Fruit fly (Drosophila melanogaster) whole organism, adult: ENCODE results near the gene rk.

Experiments
- CG11617 ChIP-seq: fragments of 200-800 bp; sonication (Bioruptor generic); optimal IDR thresholded peaks from 2 replicates; lab custom pipeline; 2017; ENCODE audit warnings: mild to moderate bottlenecking, missing biosample characterization, missing genetic modification reagents, missing genetic modification characterization
- CG12768 ChIP-seq: fragments of 200-800 bp; sonication (Bioruptor generic); optimal IDR thresholded peaks from 2 replicates; lab custom pipeline; 2017; ENCODE audit warnings: missing biosample characterization, missing genetic modification characterization, mild to moderate bottlenecking, moderate library complexity, missing genetic modification reagents
- CG14711 ChIP-seq: fragments of 200-800 bp; sonication (Bioruptor generic); optimal IDR thresholded peaks from 2 replicates; lab custom pipeline; 2018; ENCODE audit warnings: missing biosample characterization, mild to moderate bottlenecking, missing genetic modification characterization, moderate library complexity
- CG1620 ChIP-seq: fragments of 200-800 bp; sonication (Bioruptor generic); optimal IDR thresholded peaks from 2 replicates; lab custom pipeline; 2016; ENCODE audit warnings: missing biosample characterization, missing genetic modification characterization
- CG33017 ChIP-seq: fragments of 200-800 bp; sonication (Bioruptor generic); optimal IDR thresholded peaks from 2 replicates; lab custom pipeline; 2018; ENCODE audit warnings: missing biosample characterization, mild to moderate bottlenecking, missing genetic modification characterization, moderate library complexity
- CG5204 ChIP-seq: fragments of 200-800 bp; sonication (Bioruptor generic); optimal IDR thresholded peaks from 2 replicates; lab custom pipeline; 2016; ENCODE audit warnings: missing biosample characterization, missing genetic modification characterization
- CG7045 ChIP-seq: fragments of 200-800 bp; sonication (Bioruptor generic); optimal IDR thresholded peaks from 2 replicates; lab custom pipeline; 2017; ENCODE audit warnings: missing biosample characterization, mild to moderate bottlenecking, missing genetic modification characterization
- CG7101 ChIP-seq: fragments of 200-800 bp; sonication (Bioruptor generic); optimal IDR thresholded peaks from 2 replicates; lab custom pipeline; 2018; ENCODE audit warnings: missing biosample characterization, mild to moderate bottlenecking, missing genetic modification characterization, moderate library complexity
- Clk ChIP-seq: fragments of 200-800 bp; sonication (Bioruptor generic); optimal IDR thresholded peaks from 2 replicates; lab custom pipeline; 2017; ENCODE audit warnings: missing biosample characterization, missing genetic modification characterization
- Crg-1 ChIP-seq: fragments of 200-800 bp; sonication (Bioruptor generic); optimal IDR thresholded peaks from 2 replicates; lab custom pipeline; 2016; ENCODE audit warnings: missing biosample characterization, missing genetic modification characterization
- Hr96 ChIP-seq: fragments of 200-800 bp; sonication (Bioruptor generic); optimal IDR thresholded peaks from 2 replicates; lab custom pipeline; 2016; ENCODE audit warnings: missing biosample characterization, missing genetic modification characterization
- Mnt ChIP-seq: fragments of 200-800 bp; sonication (Bioruptor generic); optimal IDR thresholded peaks from 2 replicates; lab custom pipeline; 2016; ENCODE audit warnings: missing biosample characterization, mild to moderate bottlenecking, missing genetic modification characterization
- bab1 ChIP-seq: fragments of 200-800 bp; sonication (Bioruptor generic); optimal IDR thresholded peaks from 3 replicates; lab custom pipeline; 2019; ENCODE audit warnings: missing biosample characterization, mild to moderate bottlenecking, missing genetic modification characterization, moderate library complexity
- cic ChIP-seq: fragments of 200-800 bp; sonication (Bioruptor generic); optimal IDR thresholded peaks from 2 replicates; lab custom pipeline; 2017; ENCODE audit warnings: missing biosample characterization, mild to moderate bottlenecking, missing genetic modification characterization, moderate library complexity
- cnc ChIP-seq, 2 experiments: fragments of >200 bp; optimal IDR thresholded peaks; 2 replicates each; lab custom pipeline; 2017
- kay ChIP-seq: fragments of 200-800 bp; sonication (Bioruptor generic); peaks from one replicate; lab custom pipeline; 2016; ENCODE audit warnings: missing biosample characterization, missing genetic modification characterization, borderline replicate concordance
- ovo ChIP-seq: fragments of 200-800 bp; sonication (Bioruptor generic); optimal IDR thresholded peaks from 2 replicates; lab custom pipeline; 2016; ENCODE audit warnings: missing biosample characterization, missing genetic modification characterization
- pad ChIP-seq: fragments of 200-800 bp; sonication (Bioruptor generic); optimal IDR thresholded peaks from 3 replicates; lab custom pipeline; 2017; ENCODE audit warnings: missing biosample characterization, missing genetic modification characterization, mild to moderate bottlenecking, moderate library complexity, missing genetic modification reagents
- tj ChIP-seq: fragments of 200-800 bp; sonication (Bioruptor generic); optimal IDR thresholded peaks from 3 replicates; lab custom pipeline; 2017; ENCODE audit warnings: missing biosample characterization, mild to moderate bottlenecking, missing genetic modification characterization, moderate library complexity
- toe ChIP-seq: fragments of 200-800 bp; sonication (Bioruptor generic); optimal IDR thresholded peaks from 2 replicates; lab custom pipeline; 2016; ENCODE audit warnings: missing biosample characterization, missing genetic modification characterization

Gene rk

DNA sequence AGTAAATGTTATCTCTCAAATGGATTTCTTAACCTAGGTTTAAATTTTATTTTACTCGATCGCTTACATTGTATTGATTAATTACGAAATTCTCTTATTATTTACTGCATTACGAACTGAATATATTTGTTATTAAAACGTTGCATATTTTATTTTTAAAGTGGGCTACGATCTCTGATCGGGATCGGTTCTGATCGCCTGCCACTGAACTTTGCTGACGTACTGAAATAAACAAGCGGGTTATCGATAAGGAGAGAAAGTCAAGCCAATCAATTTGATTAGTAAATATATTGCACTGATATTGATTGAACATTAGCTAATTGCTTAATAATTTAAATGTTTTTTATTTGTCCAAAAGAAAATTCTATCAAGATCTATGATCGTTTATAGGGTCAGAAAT, 28.2 kb upstream of the rk start:
- TF ChIP-seq Clk (no peak), tj (GFP tag; lab: Kevin White, UChicago) (peak; percentile 12)

DNA sequence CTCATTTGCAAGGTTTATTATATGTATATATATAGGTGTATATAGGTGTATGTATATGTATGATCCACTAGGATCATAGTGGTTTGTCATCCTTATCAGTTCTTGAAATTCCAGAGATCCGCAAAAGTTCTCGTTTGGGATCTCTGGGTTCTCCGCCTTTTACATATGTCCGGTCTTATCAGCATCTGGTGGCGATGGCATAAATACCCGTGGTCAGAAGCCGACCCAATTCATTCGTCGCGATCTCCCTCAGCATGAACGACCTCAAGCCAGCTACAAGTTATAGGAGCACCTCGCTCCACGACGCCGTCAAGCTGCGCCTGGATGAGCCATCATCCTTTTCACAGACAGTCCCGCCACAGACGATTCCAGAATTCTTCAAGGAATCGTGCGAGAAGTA, 25.7 kb upstream of the rk start, which contains the start of gene hll:
TSS of gene hll (plus strand) at position 224 of the 400 bp plus-strand sequence.
- TF ChIP-seq Hr96, result no peak
- TF ChIP-seq CG14711 (tag; lab: Kevin White, UChicago), result no peak
- no peak for TF ChIP-seq Crg-1 (GFP tag; lab: Kevin White, UChicago)
- TF ChIP-seq ovo (GFP tag; lab: Kevin White, UChicago), result no peak
- no peak for TF ChIP-seq pad
- no peak for TF ChIP-seq toe (GFP tag; lab: Kevin White, UChicago)
- TF ChIP-seq tj (GFP tag; lab: Kevin White, UChicago), result no peak

- TF ChIP-seq Crg-1 (GFP tag; lab: Kevin White, UChicago), result no peak
- no peak for TF ChIP-seq kay (GFP tag; lab: Kevin White, UChicago)
- TF ChIP-seq Clk, result no peak
- TF ChIP-seq CG7101 (tag; lab: Kevin White, UChicago), result no peak
- TF ChIP-seq bab1 (GFP tag; lab: Kevin White, UChicago), result no peak
- no peak for TF ChIP-seq Hr96
- no peak for TF ChIP-seq CG5204 (GFP tag; lab: Kevin White, UChicago)
- TF ChIP-seq toe (GFP tag; lab: Kevin White, UChicago), result no peak
- no peak for TF ChIP-seq cic (GFP tag; lab: Kevin White, UChicago)
- TF ChIP-seq Mnt (GFP tag; lab: Kevin White, UChicago), result no peak
- TF ChIP-seq CG14711 (tag; lab: Kevin White, UChicago), result no peak
- no peak for TF ChIP-seq pad
- no peak for TF ChIP-seq CG12768 (GFP tag; lab: Kevin White, UChicago)
- no peak for TF ChIP-seq cnc (optimal IDR thresholded peaks at IDR 0.05; lab: Kevin White, UChicago)
- TF ChIP-seq tj (GFP tag; lab: Kevin White, UChicago), result no peak
- TF ChIP-seq CG1620 (GFP tag; lab: Kevin White, UChicago), result no peak
- no peak for TF ChIP-seq CG11617
- TF ChIP-seq CG33017 (tag; lab: Kevin White, UChicago), result no peak
- no peak for TF ChIP-seq CG7045 (GFP tag; lab: Kevin White, UChicago)
- no peak for TF ChIP-seq ovo (GFP tag; lab: Kevin White, UChicago)
These were observed 24.5 kb upstream of the rk start for dm6 chr2L:14025485-14025933.

- TF ChIP-seq cnc (optimal IDR thresholded peaks at IDR 0.05; lab: Kevin White, UChicago) (no peak), pad (no peak), CG7045 (GFP tag; lab: Kevin White, UChicago) (no peak), Crg-1 (GFP tag; lab: Kevin White, UChicago) (no peak), CG1620 (GFP tag; lab: Kevin White, UChicago) (no peak)
These were observed 23.7 kb upstream of the rk start for dm6 chr2L:14024746-14025105.

DNA sequence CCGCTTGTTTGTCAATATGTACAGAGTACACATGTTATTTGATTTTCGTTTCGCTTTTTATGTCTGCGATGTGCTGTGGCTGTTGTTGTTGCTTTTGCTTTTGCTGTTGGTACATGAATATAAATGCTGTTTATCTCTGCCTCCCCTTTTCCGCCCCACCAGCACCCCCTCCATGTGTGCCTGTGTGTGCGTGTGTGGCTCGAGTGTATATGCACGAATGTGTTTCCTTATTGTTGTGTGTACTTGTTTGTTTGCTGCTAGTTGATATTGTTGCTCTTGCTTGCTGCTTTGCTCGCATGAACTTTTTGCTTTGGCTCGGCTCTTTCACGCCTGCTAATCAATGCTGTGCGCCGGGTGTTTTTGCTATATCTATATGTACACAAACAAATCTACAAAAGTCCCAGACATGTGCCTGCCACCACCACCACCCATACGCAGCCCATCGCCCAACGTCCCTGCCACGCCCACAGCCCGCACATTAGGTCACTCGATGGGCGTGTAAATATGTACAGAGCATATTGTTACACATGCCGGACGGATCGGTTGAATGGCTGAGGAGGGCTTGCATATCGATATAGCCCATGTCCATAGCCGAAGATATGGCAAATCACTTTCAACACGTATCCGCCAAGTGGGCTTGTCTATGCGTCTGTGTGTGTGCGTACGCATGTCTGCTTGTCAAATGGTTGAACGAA, 23.1 kb upstream of the rk start:
- peak; percentile 85 for TF ChIP-seq toe (GFP tag; lab: Kevin White, UChicago)
- TF ChIP-seq CG7045 (GFP tag; lab: Kevin White, UChicago), result peak; percentile 97
- no peak for TF ChIP-seq cnc (optimal IDR thresholded peaks at IDR 0.05; lab: Kevin White, UChicago)
- TF ChIP-seq Hr96, result peak; percentile 94
- TF ChIP-seq ovo (GFP tag; lab: Kevin White, UChicago), result peak; percentile 97
- TF ChIP-seq CG12768 (GFP tag; lab: Kevin White, UChicago), result peak; percentile 95
- TF ChIP-seq tj (GFP tag; lab: Kevin White, UChicago), result peak; percentile 62
- TF ChIP-seq CG14711 (tag; lab: Kevin White, UChicago), result peak; percentile 86
- peak; percentile 91 for TF ChIP-seq Clk
- peak; percentile 96 for TF ChIP-seq cic (GFP tag; lab: Kevin White, UChicago)
- TF ChIP-seq pad, result peak; percentile 89
- peak; percentile 83 for TF ChIP-seq CG33017 (tag; lab: Kevin White, UChicago)
- TF ChIP-seq CG1620 (GFP tag; lab: Kevin White, UChicago), result peak; percentile 90
- peak; percentile 76 for TF ChIP-seq Mnt (GFP tag; lab: Kevin White, UChicago)
- peak; percentile 98 for TF ChIP-seq kay (GFP tag; lab: Kevin White, UChicago)
- peak; percentile 91 for TF ChIP-seq CG5204 (GFP tag; lab: Kevin White, UChicago)
- peak; percentile 98 for TF ChIP-seq Crg-1 (GFP tag; lab: Kevin White, UChicago)
- TF ChIP-seq bab1 (GFP tag; lab: Kevin White, UChicago), result no peak
- TF ChIP-seq CG7101 (tag; lab: Kevin White, UChicago), result peak; percentile 94
- peak; percentile 82 for TF ChIP-seq CG11617

dm6 chr2L:14023136-14024050, 22.3 kb upstream of the rk start:
- TF ChIP-seq cnc (optimal IDR thresholded peaks at IDR 0.05; lab: Kevin White, UChicago) (peak in 1 of 2 experiments; percentile 30), kay (GFP tag; lab: Kevin White, UChicago) (peak; percentile 2), cic (GFP tag; lab: Kevin White, UChicago) (no peak)
